Worm (Caenorhabditis elegans) whole organism, L3 larva: ENCODE results near the gene T12E12.6.
A peak's percentile ranks its signal among the peaks of the same experiment; 100 is the strongest.

Experiments
- ceh-82 ChIP-seq: fragments of 150-350 bp; optimal IDR thresholded peaks from 2 replicates; lab custom pipeline; 2014; ENCODE audit warnings: missing biosample characterization, missing genetic modification characterization
- fkh-10 ChIP-seq: sonication (generic microtip); optimal IDR thresholded peaks from 2 replicates; lab custom pipeline; 2017; ENCODE audit warnings: missing biosample characterization, missing genetic modification reagents, missing genetic modification characterization
- fos-1 ChIP-seq: fragments of 150-350 bp; optimal IDR thresholded peaks from 2 replicates; lab custom pipeline; 2014; ENCODE audit warnings: missing biosample characterization, missing genetic modification characterization
- jun-1 ChIP-seq: fragments of 150-350 bp; optimal IDR thresholded peaks from 2 replicates; lab custom pipeline; 2014; ENCODE audit warnings: missing biosample characterization, missing genetic modification reagents, missing genetic modification characterization
- mdl-1 ChIP-seq: fragments of 150-350 bp; optimal IDR thresholded peaks from 2 replicates; lab custom pipeline; 2014; ENCODE audit warnings: missing biosample characterization, missing genetic modification characterization
- nfya-1 ChIP-seq: sonication (generic microtip); optimal IDR thresholded peaks from 2 replicates; lab custom pipeline; 2017; ENCODE audit warnings: missing genetic modification characterization, mild to moderate bottlenecking, missing compliant biosample characterization, antibody characterized with exemption, moderate library complexity; ENCODE audit not compliant: insufficient read depth
- nhr-237 ChIP-seq: fragments of 150-350 bp; optimal IDR thresholded peaks from 2 replicates; lab custom pipeline; 2014; ENCODE audit warnings: missing biosample characterization, missing genetic modification characterization
- nhr-76 ChIP-seq: fragments of 150-350 bp; sonication (generic microtip); optimal IDR thresholded peaks from 5 replicates; lab custom pipeline; 2014; ENCODE audit warnings: missing biosample characterization, missing genetic modification characterization
- pqm-1 ChIP-seq: fragments of 150-350 bp; optimal IDR thresholded peaks from 2 replicates; lab custom pipeline; 2017; ENCODE audit warnings: missing biosample characterization, missing genetic modification characterization, inconsistent platforms
- skn-1 ChIP-seq: fragments of 150-350 bp; optimal IDR thresholded peaks from 2 replicates; lab custom pipeline; 2014; ENCODE audit warnings: missing biosample characterization, missing genetic modification characterization
- unc-39 ChIP-seq: sonication (generic microtip); optimal IDR thresholded peaks from 4 replicates; lab custom pipeline; 2017; ENCODE audit warnings: missing biosample characterization, missing genetic modification characterization

DNA sequence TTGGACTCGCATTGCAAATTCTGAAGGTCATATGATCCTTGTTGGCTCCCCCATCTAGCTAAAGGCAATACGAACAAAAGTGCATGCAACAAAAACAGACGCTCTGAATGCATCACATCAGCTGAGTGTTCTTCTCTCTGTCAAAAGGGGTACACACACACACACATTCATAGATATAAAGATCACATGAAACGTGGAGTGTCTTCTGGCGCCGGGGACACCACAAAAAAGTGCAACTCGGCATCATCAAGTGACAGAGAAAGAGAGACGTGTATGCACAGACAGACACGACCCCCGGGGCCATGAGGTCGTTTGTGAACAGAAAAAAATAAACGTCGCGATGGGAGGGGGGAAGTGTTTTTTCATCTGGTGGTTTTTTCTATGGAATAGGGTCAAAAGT lies 33.4 kb upstream of the T12E12.6 start:
- peak; percentile 61 for TF ChIP-seq pqm-1
- no peak for TF ChIP-seq fkh-10 (GFP tag; lab: Kevin White, UChicago)
- no peak for TF ChIP-seq ceh-82 (tag; lab: Kevin White, UChicago)
- TF ChIP-seq unc-39 (tag; lab: Kevin White, UChicago): no peak
- TF ChIP-seq jun-1 (tag; lab: Kevin White, UChicago): peak; percentile 68
- no peak for TF ChIP-seq nhr-237 (tag; lab: Kevin White, UChicago)
- TF ChIP-seq fos-1 (tag; lab: Kevin White, UChicago): no peak
- no peak for TF ChIP-seq nhr-76 (tag; lab: Kevin White, UChicago)
- TF ChIP-seq skn-1: peak; percentile 86
- peak; percentile 90 for TF ChIP-seq nfya-1 (tag; lab: Kevin White, UChicago)
- TF ChIP-seq mdl-1 (tag; lab: Kevin White, UChicago): peak; percentile 80
